Worm (Caenorhabditis elegans): Measurements from ENCODE around the gene ragc-1.

The ragc-1 gene

DNA sequence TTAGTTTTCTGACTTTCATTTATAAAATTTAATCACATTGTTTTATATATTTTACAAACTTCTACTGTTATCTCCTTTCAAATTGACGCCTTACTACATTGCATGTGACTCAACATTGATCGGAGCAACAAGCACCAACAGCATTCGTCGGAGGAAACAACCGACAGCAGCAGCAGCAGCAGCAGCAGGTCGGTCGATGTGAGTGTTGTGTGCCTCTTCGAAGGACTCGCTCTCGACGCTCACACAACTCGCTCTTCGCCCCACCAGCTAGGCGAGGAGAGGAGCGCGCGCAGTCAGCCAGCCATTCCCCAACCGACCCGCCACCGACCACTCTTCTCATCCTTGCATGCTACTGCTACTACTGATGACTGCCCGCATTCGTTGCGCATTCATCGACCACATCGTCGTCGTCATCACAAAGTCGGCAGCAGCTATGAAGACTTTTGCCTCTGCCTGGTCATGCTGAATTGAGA is 20.8 kb downstream of the ragc-1 start, which contains the start of gene F12F6.1:
TSS of gene F12F6.1 (plus strand) at position 51 of the 473 bp plus-strand sequence.
- no peak for TF ChIP-seq unc-62 (GFP tag; optimal IDR thresholded peaks at IDR 0.05)

DNA sequence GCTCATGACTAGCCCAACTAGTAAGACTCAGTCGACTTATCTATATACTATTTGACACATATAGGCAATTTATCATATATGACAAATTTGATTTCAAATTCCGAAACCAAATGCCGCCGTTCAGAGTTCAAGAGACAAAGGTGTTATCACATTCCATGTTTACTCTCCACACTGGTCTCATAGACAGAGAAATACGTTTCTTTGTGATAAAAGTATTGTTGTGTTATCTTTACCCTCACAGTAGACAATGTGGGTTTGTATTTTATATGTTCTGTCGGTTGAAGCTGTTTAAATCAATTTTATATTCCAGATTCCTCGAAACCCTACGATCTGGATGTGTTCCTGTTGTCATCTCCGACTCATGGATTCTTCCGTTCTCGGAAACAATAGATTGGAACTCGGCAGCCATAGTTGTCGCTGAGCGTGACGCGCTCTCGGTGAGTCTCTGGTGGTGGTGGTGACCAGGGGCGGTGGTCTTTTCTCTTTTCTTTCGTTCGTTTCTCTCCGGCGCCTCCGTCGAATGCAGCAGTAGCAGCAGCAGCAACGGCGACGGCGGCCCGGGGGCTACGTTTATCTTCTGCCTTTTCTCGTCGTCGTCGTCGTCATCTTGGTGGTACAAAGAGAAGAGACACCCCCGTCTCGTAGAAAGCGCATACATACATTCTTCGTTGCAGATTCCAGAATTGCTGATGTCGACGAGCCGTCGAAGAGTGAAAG is 22.1 kb downstream of the ragc-1 start:
- no peak for TF ChIP-seq unc-62 (GFP tag; optimal IDR thresholded peaks at IDR 0.05)

DNA sequence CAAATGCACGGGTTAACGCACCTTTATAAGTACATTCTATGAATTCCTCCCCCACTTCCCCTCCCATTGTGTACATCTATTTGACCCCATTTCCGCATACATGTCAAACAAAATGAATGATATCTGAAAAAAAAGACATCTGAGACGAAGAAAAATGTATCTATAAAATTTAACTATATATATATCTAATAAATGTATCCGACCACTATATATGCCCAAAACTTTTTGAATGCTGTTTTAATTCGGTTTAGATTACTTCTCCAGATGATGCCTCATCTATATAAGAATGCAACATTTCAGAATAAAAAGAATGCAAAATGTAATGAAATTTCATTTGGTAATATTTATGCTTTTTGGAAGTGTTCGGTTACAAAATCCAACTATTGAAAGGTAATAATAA is 26.2 kb downstream of the ragc-1 start, which contains the start of gene rib-1:
TSS of gene rib-1 (plus strand) at position 301 of the 400 bp plus-strand sequence.
- TF ChIP-seq unc-62 (GFP tag; optimal IDR thresholded peaks at IDR 0.05), result no peak

DNA sequence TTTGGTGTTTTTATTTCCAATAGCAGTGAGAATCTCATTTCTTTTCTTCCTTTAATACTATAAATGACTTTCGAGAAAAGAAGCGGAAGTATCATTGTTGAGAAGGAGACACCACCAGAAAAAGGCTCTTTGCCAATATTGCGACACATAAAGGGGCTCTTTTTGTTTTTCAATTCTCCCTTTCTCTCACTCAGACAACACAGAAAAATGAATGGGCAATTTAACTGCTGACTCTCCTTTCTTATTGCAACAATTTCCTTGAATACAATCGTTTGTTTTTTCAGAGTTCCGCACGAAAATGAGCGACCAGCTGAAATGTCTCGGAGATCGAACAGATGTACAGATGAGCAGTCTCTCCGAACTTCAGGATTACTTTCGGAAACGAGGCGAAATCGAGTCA is 30.4 kb downstream of the ragc-1 start:
- TF ChIP-seq unc-62 (GFP tag; optimal IDR thresholded peaks at IDR 0.05), result no peak

DNA sequence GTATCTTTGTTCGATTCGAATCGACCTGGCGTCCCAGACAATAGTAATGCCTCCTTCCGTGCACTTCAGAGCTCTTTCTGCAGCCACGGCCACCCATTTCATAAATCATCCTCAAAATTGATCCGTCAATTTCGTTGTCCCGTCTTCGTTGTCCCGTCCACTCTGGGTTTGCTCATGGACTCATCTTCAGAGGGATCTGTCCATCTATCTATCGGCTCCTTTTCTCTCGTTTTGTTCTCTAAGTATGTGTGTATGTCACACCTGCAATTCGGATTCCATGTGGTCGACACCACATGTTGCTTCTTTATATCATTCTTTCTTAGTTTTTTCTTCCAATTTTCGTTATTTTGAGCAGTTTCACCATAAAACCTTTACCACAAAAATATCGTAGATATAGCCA is 32.2 kb downstream of the ragc-1 start:
- no peak for TF ChIP-seq unc-62 (GFP tag; optimal IDR thresholded peaks at IDR 0.05)

DNA sequence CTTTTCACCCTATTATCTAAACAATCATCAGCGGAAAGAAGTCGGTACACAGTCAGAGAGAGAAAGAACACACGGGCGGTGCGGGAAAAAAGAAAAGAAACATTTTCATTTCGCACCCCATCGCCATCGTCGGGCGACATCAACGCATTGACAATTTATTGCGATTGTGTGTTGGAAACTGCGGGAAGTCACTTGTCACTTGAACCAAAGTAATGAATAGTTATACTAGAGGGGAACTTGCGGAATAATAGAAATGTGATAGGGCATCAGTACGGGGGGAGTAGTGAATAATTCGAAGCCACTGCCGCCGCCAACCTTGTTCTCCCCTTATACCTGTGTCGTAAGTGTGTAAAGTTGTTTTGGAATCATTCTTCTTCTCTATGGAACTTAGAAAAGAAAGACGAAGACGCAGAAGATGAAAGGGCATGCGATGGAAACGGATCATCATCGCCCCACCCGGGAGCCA is 33.3 kb downstream of the ragc-1 start:
- no peak for TF ChIP-seq unc-62 (GFP tag; optimal IDR thresholded peaks at IDR 0.05)

DNA sequence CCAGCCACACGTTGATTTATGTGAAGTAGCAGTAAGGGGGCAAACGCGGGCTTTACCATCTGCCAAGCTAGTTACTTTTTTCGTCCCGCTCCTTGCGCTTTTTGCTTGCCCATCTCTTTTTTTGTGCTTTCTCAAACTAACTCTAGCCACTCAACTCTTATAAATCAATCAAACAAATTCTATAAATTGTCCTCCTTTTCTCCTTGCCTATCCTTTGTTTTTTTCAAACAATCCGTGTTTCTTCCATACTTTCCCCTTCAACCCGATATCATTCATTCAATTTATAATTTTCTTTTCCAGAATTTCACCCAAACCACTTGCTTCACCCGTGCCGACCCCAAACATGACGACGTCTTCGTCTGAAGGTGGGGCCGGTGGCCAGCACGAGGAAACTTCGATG is 34.5 kb downstream of the ragc-1 start, which contains the start of gene srgp-1:
TSS of gene srgp-1 (plus strand) at position 301 of the 400 bp plus-strand sequence.
- TF ChIP-seq unc-62 (GFP tag; optimal IDR thresholded peaks at IDR 0.05), result no peak

DNA sequence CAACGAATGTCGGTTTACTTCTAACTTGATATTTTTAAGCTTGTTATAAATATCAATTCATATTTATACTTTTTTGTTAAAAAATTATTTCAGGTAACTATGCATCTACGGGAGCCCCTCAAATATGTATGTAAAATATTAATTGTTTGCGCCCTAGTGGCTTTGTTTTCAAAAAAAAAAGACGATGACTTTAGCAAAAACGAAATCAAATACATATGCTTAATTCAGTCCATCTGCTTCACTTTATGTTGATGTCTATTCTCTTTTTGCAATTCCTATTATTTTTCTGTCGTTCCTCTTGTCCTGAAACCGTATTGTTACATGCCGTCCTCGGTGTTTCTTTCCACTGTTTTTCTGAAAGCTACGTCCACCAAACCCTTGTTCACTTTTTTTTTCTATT is 34.9 kb downstream of the ragc-1 start:
- no peak for TF ChIP-seq unc-62 (GFP tag; optimal IDR thresholded peaks at IDR 0.05)

DNA sequence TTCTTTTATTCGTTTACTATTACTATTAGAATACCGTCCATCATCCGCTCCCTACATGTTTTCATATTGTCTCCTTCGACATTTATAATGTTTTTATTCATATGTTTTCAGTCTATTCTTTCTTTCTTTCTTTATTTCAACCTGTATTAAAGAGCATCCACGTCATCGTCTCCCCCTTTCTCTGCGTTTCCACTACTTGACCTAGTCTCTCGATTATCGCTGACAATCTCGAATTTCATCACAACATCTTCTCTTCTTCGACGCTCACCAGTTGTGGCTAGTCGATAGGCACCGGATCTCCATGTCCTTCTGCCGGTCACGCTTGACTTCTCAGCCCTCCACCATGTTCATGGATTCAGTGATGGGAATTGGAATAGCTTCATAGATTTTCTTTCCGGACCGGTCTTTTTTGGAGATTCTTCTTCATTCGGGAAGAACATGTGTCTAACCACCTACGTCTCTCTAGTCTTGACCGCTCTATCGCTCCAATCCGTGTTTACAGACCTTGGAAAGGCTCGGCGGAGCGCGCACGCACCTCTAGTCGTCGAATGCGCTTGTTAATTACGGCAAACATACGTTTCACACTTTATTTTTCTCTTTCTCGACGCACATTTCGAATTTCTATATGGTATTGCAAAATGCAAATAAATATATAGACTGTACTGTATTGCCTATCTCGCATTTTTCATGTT is 36.3 kb downstream of the ragc-1 start:
- TF ChIP-seq unc-62 (GFP tag; optimal IDR thresholded peaks at IDR 0.05), result no peak

DNA sequence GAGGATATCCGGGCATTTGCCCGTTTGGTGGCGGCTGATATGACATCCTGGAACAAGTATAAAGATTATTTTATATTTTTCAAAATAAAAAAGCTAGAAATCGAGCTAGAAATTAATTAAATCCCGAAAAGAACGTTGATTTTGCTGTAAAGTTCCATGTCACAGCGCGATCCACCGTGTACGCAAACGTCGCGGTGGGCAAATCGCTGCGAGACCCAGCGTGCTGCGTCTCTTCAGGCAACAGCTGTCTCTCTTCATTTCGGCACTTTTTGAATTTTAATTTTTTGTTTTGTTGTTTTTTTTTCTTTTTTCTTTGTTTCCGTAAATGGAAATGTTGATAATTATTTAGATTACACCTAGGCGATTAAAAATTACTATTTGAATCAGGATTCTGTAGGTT is 38.6 kb downstream of the ragc-1 start, which contains the start of gene sec-24.1:
TSS of gene sec-24.1 (minus strand) at position 49 of the 400 bp plus-strand sequence.
- TF ChIP-seq unc-62 (GFP tag; optimal IDR thresholded peaks at IDR 0.05), result no peak

DNA sequence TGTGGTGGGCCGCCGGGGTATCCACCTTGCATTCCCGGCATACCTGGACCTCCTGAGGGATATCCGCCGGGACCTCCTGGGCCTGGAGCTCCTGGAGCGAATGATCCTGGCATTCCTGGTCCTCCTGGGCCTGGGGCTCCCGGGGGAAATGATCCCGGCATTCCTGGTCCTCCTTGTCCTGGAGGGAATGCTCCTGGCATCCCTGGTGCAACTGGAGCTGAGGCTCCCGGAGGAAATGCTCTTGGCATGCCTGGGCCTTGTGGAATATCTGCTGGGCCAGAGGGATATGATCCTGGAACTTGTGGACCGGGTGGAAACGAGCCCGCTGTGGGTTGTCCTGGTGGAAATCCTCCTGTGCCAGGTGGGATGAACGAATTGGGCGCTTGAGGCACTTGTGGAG is 39.7 kb downstream of the ragc-1 start:
- no peak for TF ChIP-seq unc-62 (GFP tag; optimal IDR thresholded peaks at IDR 0.05)

DNA sequence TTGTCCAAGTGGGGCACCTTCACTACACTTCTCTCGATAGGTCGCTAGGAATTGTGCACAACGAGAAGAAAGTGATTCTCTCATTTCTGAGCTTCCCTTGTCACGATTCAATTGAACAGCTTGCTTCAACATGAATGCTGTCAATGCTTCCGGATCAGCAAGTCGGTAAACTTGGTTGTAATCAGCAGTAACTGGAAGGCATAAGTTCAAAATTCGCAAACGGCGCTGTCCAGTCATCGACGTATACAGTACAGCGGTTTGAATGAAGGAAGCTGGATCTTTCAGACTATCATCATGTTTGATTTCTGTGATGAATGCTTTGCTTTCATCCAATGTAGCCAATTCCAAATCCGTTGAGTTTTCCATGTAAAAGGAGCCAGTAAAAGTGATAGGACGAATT is 41.6 kb downstream of the ragc-1 start:
- no peak for TF ChIP-seq unc-62 (GFP tag; optimal IDR thresholded peaks at IDR 0.05)

DNA sequence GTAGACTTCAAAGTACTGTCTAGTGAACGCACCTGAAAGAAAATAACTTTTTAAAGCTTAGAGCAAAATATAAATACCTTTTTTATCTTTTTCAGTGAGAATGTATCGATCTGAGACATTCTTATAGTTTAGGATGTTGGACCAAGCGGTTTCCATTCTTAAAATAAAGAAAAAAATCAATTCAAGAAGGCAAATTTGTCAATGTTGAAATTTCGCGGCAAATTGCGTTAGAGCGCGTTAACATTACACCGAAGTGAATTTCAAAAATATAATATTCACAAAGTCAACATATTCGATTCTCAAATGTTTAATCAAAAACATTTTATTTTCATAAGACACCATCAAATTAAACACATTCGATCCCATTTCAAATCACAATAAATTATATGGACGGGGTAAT is 43.1 kb downstream of the ragc-1 start, which contains the start of gene F12F6.7:
TSS of gene F12F6.7 (minus strand) at position 157 of the 400 bp plus-strand sequence.
- no peak for TF ChIP-seq unc-62 (GFP tag; optimal IDR thresholded peaks at IDR 0.05)

Data from whole organism, dauer.